Worm (Caenorhabditis elegans): ENCODE data around the gene crp-1.

Gene crp-1

DNA sequence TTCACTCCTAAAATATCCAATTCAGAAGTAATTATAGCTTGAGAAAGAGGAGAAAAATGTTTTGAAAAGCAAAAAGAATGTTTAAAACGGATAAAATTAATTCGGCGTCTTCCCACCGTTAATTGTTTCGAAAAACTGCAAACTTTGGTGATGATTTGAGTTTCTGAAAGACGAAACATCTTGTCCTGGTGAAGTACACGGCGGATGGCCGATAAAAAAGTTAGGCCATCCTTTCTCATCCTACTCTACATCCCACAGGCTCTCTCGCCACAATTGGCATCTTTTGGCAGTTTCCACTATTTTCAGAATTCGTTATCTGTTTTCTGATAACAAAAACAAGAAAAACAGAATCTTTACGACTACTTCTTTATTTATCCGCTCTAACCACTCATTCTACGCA lies 47.5 kb downstream of the crp-1 start, which contains the start of the genes C35A5.8 and hda-11 (continued):
- TF ChIP-seq snpc-4 (tag; optimal IDR thresholded peaks at IDR 0.05) (peak; percentile 14), egl-27 (tag; optimal IDR thresholded peaks at IDR 0.05) (no peak), crh-2 (tag; optimal IDR thresholded peaks at IDR 0.05) (peak; percentile 64)

ce11 chrV:10528500-10528899 lies 50.1 kb downstream of the crp-1 start, which contains the start of gene F25D1.3:
Gene F25D1.3 (plus strand): TSS chrV:10528724.
- TF ChIP-seq nhr-21 (tag; optimal IDR thresholded peaks at IDR 0.05) (no peak), blmp-1 (tag; optimal IDR thresholded peaks at IDR 0.05; ENCODE audit: insufficient read depth) (peak; percentile 30), unc-55 (GFP tag; optimal IDR thresholded peaks at IDR 0.05) (no peak)

ce11 chrV:10529600-10529999 lies 51.2 kb downstream of the crp-1 start:
- TF ChIP-seq fos-1 (tag; optimal IDR thresholded peaks at IDR 0.05) (peak; percentile 22), ceh-82 (tag; optimal IDR thresholded peaks at IDR 0.05) (no peak)

Data from whole organism, L2 larva.